Worm (Caenorhabditis elegans) whole organism, mixed stage, embryonic: ENCODE data around the gene ceh-88.

Experiments
- M03D4.4 ChIP-seq: sonication (generic microtip); optimal IDR thresholded peaks from 2 replicates; lab custom pipeline; 2017; ENCODE audit warnings: mild to moderate bottlenecking, missing genetic modification characterization, missing compliant biosample characterization
- ceh-39 ChIP-seq: fragments of 150-350 bp; optimal IDR thresholded peaks from 2 replicates; lab custom pipeline; 2014; ENCODE audit warnings: missing biosample characterization, missing genetic modification characterization
- sem-2 ChIP-seq: fragments of 200-800 bp; sonication (Bioruptor generic); optimal IDR thresholded peaks from 2 replicates; lab custom pipeline; 2018; ENCODE audit warnings: mild to moderate bottlenecking, missing genetic modification characterization, missing compliant biosample characterization
- snpc-4 ChIP-seq: fragments of 150-350 bp; optimal IDR thresholded peaks from 2 replicates; lab custom pipeline; 2014; ENCODE audit warnings: missing biosample characterization, missing genetic modification characterization

- TF ChIP-seq ceh-39 (tag; lab: Kevin White, UChicago) (no peak), sem-2 (GFP tag; lab: Kevin White, UChicago) (no peak), snpc-4 (tag; lab: Kevin White, UChicago) (no peak), M03D4.4 (tag; lab: Kevin White, UChicago) (no peak)
Observed at ce11 chrIV:17279592-17280440, 49.2 kb upstream of the ceh-88 start.
